Worm (Caenorhabditis elegans) whole organism, L2 larva: ENCODE measurements around the gene dmsr-3.

Source experiments
- F13H6.1 ChIP-seq: sonication (generic microtip); optimal IDR thresholded peaks from 2 replicates; lab custom pipeline; 2016; ENCODE audit warnings: missing genetic modification characterization, missing compliant biosample characterization
- alr-1 ChIP-seq: fragments of 150-350 bp; optimal IDR thresholded peaks from 2 replicates; lab custom pipeline; 2014; ENCODE audit warnings: missing biosample characterization, missing genetic modification characterization
- ceh-82 ChIP-seq: fragments of 150-350 bp; optimal IDR thresholded peaks from 2 replicates; lab custom pipeline; 2014; ENCODE audit warnings: missing biosample characterization, missing genetic modification characterization
- fos-1 ChIP-seq: fragments of 150-350 bp; optimal IDR thresholded peaks from 2 replicates; lab custom pipeline; 2014; ENCODE audit warnings: missing biosample characterization, missing genetic modification characterization
- lin-39 ChIP-seq: fragments of 150-350 bp; optimal IDR thresholded peaks from 2 replicates; lab custom pipeline; 2014; ENCODE audit warnings: missing biosample characterization, missing genetic modification reagents, missing genetic modification characterization
- lsy-2 ChIP-seq, 2 experiments: fragments of 150-350 bp in 1 of 2; sonication (generic microtip) in 1 of 2; optimal IDR thresholded peaks; 2 replicates each; lab custom pipeline; 2014 to 2017; ENCODE audit warnings: missing biosample characterization in 2 of 2, missing genetic modification characterization in 2 of 2
- mdl-1 ChIP-seq, 2 experiments: fragments of 150-350 bp in 1 of 2; sonication (generic microtip) in 1 of 2; optimal IDR thresholded peaks; 2 replicates each; lab custom pipeline; 2017; ENCODE audit warnings: missing biosample characterization in 2 of 2, missing genetic modification characterization in 2 of 2
- nhr-11 ChIP-seq: fragments of 150-350 bp; optimal IDR thresholded peaks from 2 replicates; lab custom pipeline; 2014; ENCODE audit warnings: missing biosample characterization, missing genetic modification characterization
- nhr-237 ChIP-seq: fragments of 150-350 bp; optimal IDR thresholded peaks from 2 replicates; lab custom pipeline; 2014; ENCODE audit warnings: missing biosample characterization, missing genetic modification characterization
- skn-1 ChIP-seq: sonication (generic microtip); optimal IDR thresholded peaks from 2 replicates; lab custom pipeline; 2017; ENCODE audit warnings: missing biosample characterization, missing genetic modification characterization
- snpc-4 ChIP-seq: fragments of 150-350 bp; optimal IDR thresholded peaks from 2 replicates; lab custom pipeline; 2014; ENCODE audit warnings: missing biosample characterization, missing genetic modification characterization

- TF ChIP-seq lin-39 (tag; lab: Kevin White, UChicago), result no peak
- TF ChIP-seq F13H6.1 (tag; lab: Kevin White, UChicago), result no peak
- TF ChIP-seq nhr-11 (tag; lab: Kevin White, UChicago), result no peak
- TF ChIP-seq snpc-4 (tag; lab: Kevin White, UChicago), result no peak
- TF ChIP-seq ceh-82 (tag; lab: Kevin White, UChicago), result no peak
- no peak for TF ChIP-seq alr-1 (tag; lab: Kevin White, UChicago)
- no peak for TF ChIP-seq skn-1 (tag; lab: Kevin White, UChicago)
- TF ChIP-seq lsy-2 (tag; optimal IDR thresholded peaks at IDR 0.05; lab: Kevin White, UChicago), result no peak
- TF ChIP-seq nhr-237, result no peak
- no peak for TF ChIP-seq mdl-1 (tag; optimal IDR thresholded peaks at IDR 0.05; lab: Kevin White, UChicago)
- no peak for TF ChIP-seq fos-1 (tag; lab: Kevin White, UChicago)
Measured at ce11 chrII:13401549-13401948, 45.6 kb upstream of the dmsr-3 start.
